Worm (Caenorhabditis elegans) whole organism, L1 larva: ENCODE results near the gene C09B8.3.

Experiments
- C04F5.9 ChIP-seq: sonication (generic microtip); optimal IDR thresholded peaks from 2 replicates; lab custom pipeline; 2016; ENCODE audit warnings: missing genetic modification characterization, missing compliant biosample characterization
- aly-2 ChIP-seq: fragments of 150-350 bp; optimal IDR thresholded peaks from 2 replicates; lab custom pipeline; 2014; ENCODE audit warnings: missing biosample characterization, missing genetic modification characterization
- blmp-1 ChIP-seq: fragments of 150-350 bp; optimal IDR thresholded peaks from 2 replicates; lab custom pipeline; 2014; ENCODE audit warnings: missing biosample characterization, missing genetic modification characterization
- ceh-8 ChIP-seq: fragments of 200-800 bp; sonication (Bioruptor generic); optimal IDR thresholded peaks from 2 replicates; lab custom pipeline; 2018; ENCODE audit warnings: mild to moderate bottlenecking, missing genetic modification characterization, moderate library complexity, missing compliant biosample characterization
- ceh-82 ChIP-seq, 3 experiments: fragments of 150-350 bp in 1 of 3; sonication (generic microtip) in 2 of 3; optimal IDR thresholded peaks; 2 replicates each; lab custom pipeline; 2014 to 2017; ENCODE audit warnings: missing biosample characterization in 3 of 3, missing genetic modification characterization in 3 of 3
- ceh-88 ChIP-seq: fragments of 200-800 bp; sonication (Bioruptor generic); IDR thresholded peaks from 2 replicates; pipeline ENCODE4 v1.3.6; 2022; ENCODE audit warnings: missing genetic modification characterization, missing compliant biosample characterization
- ceh-90 ChIP-seq: sonication (generic microtip); optimal IDR thresholded peaks from 2 replicates; lab custom pipeline; 2016; ENCODE audit warnings: missing genetic modification characterization, missing compliant biosample characterization
- ces-1 ChIP-seq: fragments of 150-350 bp; optimal IDR thresholded peaks from 2 replicates; lab custom pipeline; 2014; ENCODE audit warnings: missing biosample characterization, missing genetic modification reagents, missing genetic modification characterization
- dpl-1 ChIP-seq, 3 experiments: fragments of 150-350 bp in 2 of 3; sonication (generic microtip) in 1 of 3; optimal IDR thresholded peaks; 2 replicates each; lab custom pipeline; 2014 to 2017; ENCODE audit warnings: missing biosample characterization in 3 of 3, missing genetic modification characterization in 3 of 3, missing genetic modification reagents in 3 of 3
- dsc-1 ChIP-seq: sonication (generic microtip); optimal IDR thresholded peaks from 2 replicates; lab custom pipeline; 2016; ENCODE audit warnings: mild to moderate bottlenecking, missing genetic modification characterization, missing compliant biosample characterization
- efl-1 ChIP-seq, 4 experiments: fragments of 150-350 bp; optimal IDR thresholded peaks in 3 of 4; peaks in 1 of 4; 1 replicate in 1 of 4; 2 replicates in 3 of 4; lab custom pipeline; 2014; ENCODE audit warnings: missing biosample characterization in 2 of 4, missing genetic modification characterization in 2 of 4, missing genetic modification reagents in 2 of 4
- egl-27 ChIP-seq, 2 experiments: fragments of 150-350 bp in 1 of 2; sonication (generic microtip); optimal IDR thresholded peaks; 3 replicates each; lab custom pipeline; 2017 to 2018; ENCODE audit warnings: missing biosample characterization in 2 of 2, missing genetic modification characterization in 2 of 2, missing genetic modification reagents in 2 of 2
- fkh-10 ChIP-seq: sonication (generic microtip); optimal IDR thresholded peaks from 2 replicates; lab custom pipeline; 2017; ENCODE audit warnings: missing biosample characterization, missing genetic modification reagents, missing genetic modification characterization
- fkh-8 ChIP-seq: sonication (generic microtip); optimal IDR thresholded peaks from 2 replicates; lab custom pipeline; 2016; ENCODE audit warnings: mild to moderate bottlenecking, missing genetic modification characterization, missing compliant biosample characterization
- fos-1 ChIP-seq: fragments of 150-350 bp; optimal IDR thresholded peaks from 2 replicates; lab custom pipeline; 2014; ENCODE audit warnings: missing biosample characterization, missing genetic modification characterization
- lin-13 ChIP-seq: fragments of 150-350 bp; optimal IDR thresholded peaks from 2 replicates; lab custom pipeline; 2014; ENCODE audit warnings: missing biosample characterization, missing genetic modification reagents, missing genetic modification characterization
- lin-14 ChIP-seq: fragments of 200-800 bp; sonication (Bioruptor generic); optimal IDR thresholded peaks from 2 replicates; lab custom pipeline; 2018; ENCODE audit warnings: mild to moderate bottlenecking, missing genetic modification characterization, moderate library complexity, missing compliant biosample characterization
- lin-35 ChIP-seq, 2 experiments: fragments of 150-350 bp; optimal IDR thresholded peaks; 2 replicates each; lab custom pipeline; 2014; ENCODE audit warnings: missing biosample characterization in 2 of 2, missing genetic modification characterization in 2 of 2, missing genetic modification reagents in 2 of 2
- lin-39 ChIP-seq: fragments of 150-350 bp; optimal IDR thresholded peaks from 2 replicates; lab custom pipeline; 2014; ENCODE audit warnings: missing biosample characterization, missing genetic modification reagents, missing genetic modification characterization
- lir-3 ChIP-seq: sonication (generic microtip); optimal IDR thresholded peaks from 2 replicates; lab custom pipeline; 2016; ENCODE audit warnings: mild to moderate bottlenecking, missing genetic modification characterization, moderate library complexity, missing compliant biosample characterization; ENCODE audit not compliant: poor library complexity
- lsy-2 ChIP-seq, 2 experiments: fragments of 150-350 bp; optimal IDR thresholded peaks; 2 replicates each; lab custom pipeline; 2014; ENCODE audit warnings: missing biosample characterization in 2 of 2, missing genetic modification characterization in 2 of 2
- mab-9 ChIP-seq: fragments of 200-800 bp; sonication (Bioruptor generic); IDR thresholded peaks from 2 replicates; pipeline ENCODE4 v1.3.6; 2022; ENCODE audit warnings: missing genetic modification reagents, missing genetic modification characterization, missing compliant biosample characterization
- mep-1 ChIP-seq: fragments of 150-350 bp; optimal IDR thresholded peaks from 2 replicates; lab custom pipeline; 2014; ENCODE audit warnings: missing biosample characterization, missing genetic modification characterization
- nhr-11 ChIP-seq: fragments of 150-350 bp; optimal IDR thresholded peaks from 2 replicates; lab custom pipeline; 2014; ENCODE audit warnings: missing biosample characterization, missing genetic modification characterization
- nhr-19 ChIP-seq: fragments of 200-800 bp; sonication (Bioruptor generic); conservative IDR thresholded peaks from 2 replicates; pipeline ENCODE4 v1.3.6; 2022; ENCODE audit warnings: missing genetic modification characterization, missing compliant biosample characterization
- nhr-20 ChIP-seq: sonication (generic microtip); optimal IDR thresholded peaks from 2 replicates; lab custom pipeline; 2016; ENCODE audit warnings: mild to moderate bottlenecking, missing genetic modification characterization, missing compliant biosample characterization
- nhr-28 ChIP-seq: fragments of 150-350 bp; optimal IDR thresholded peaks from 2 replicates; lab custom pipeline; 2014; ENCODE audit warnings: missing biosample characterization, missing genetic modification characterization
- nhr-47 ChIP-seq: sonication (generic microtip); optimal IDR thresholded peaks from 2 replicates; lab custom pipeline; 2016; ENCODE audit warnings: mild to moderate bottlenecking, missing genetic modification characterization, moderate library complexity, missing compliant biosample characterization
- nhr-71 ChIP-seq: sonication (generic microtip); optimal IDR thresholded peaks from 2 replicates; lab custom pipeline; 2016; ENCODE audit warnings: mild to moderate bottlenecking, missing genetic modification characterization, moderate library complexity, missing compliant biosample characterization
- nhr-76 ChIP-seq: sonication (generic microtip); optimal IDR thresholded peaks from 2 replicates; lab custom pipeline; 2017; ENCODE audit warnings: missing biosample characterization, missing genetic modification characterization
- nhr-85 ChIP-seq: sonication (generic microtip); peaks from one replicate; lab custom pipeline; 2016; ENCODE audit warnings: missing genetic modification characterization, inconsistent platforms, missing compliant biosample characterization
- pag-3 ChIP-seq: sonication (generic microtip); optimal IDR thresholded peaks from 2 replicates; lab custom pipeline; 2017; ENCODE audit warnings: missing genetic modification characterization, mild to moderate bottlenecking, missing compliant biosample characterization, antibody characterized with exemption, borderline replicate concordance; ENCODE audit not compliant: insufficient read depth
- skn-1 ChIP-seq: fragments of 150-350 bp; optimal IDR thresholded peaks from 2 replicates; lab custom pipeline; 2014; ENCODE audit warnings: missing biosample characterization, missing genetic modification characterization
- snu-23 ChIP-seq: sonication (generic microtip); optimal IDR thresholded peaks from 2 replicates; lab custom pipeline; 2016; ENCODE audit warnings: missing genetic modification characterization, missing compliant biosample characterization
- sox-4 ChIP-seq: sonication (generic microtip); optimal IDR thresholded peaks from 2 replicates; lab custom pipeline; 2016; ENCODE audit warnings: missing genetic modification characterization, missing compliant biosample characterization
- sup-37 ChIP-seq: fragments of 200-800 bp; sonication (Bioruptor generic); optimal IDR thresholded peaks from 2 replicates; lab custom pipeline; 2018; ENCODE audit warnings: mild to moderate bottlenecking, missing genetic modification characterization, missing compliant biosample characterization
- swsn-7 ChIP-seq: sonication (generic microtip); optimal IDR thresholded peaks from 2 replicates; lab custom pipeline; 2016; ENCODE audit warnings: missing genetic modification characterization, missing compliant biosample characterization
- tbx-2 ChIP-seq: sonication (generic microtip); optimal IDR thresholded peaks from 2 replicates; lab custom pipeline; 2016; ENCODE audit warnings: missing genetic modification characterization, missing compliant biosample characterization
- tlp-1 ChIP-seq: fragments of 150-350 bp; optimal IDR thresholded peaks from 2 replicates; lab custom pipeline; 2014; ENCODE audit warnings: missing biosample characterization, missing genetic modification characterization
- unc-130 ChIP-seq: fragments of 150-350 bp; optimal IDR thresholded peaks from 2 replicates; lab custom pipeline; 2017; ENCODE audit warnings: missing biosample characterization, missing genetic modification characterization, inconsistent platforms
- ztf-11 ChIP-seq, 2 experiments: sonication (generic microtip); optimal IDR thresholded peaks; 2 replicates each; lab custom pipeline; 2016 to 2017; ENCODE audit warnings: missing genetic modification characterization in 2 of 2, missing biosample characterization in 1 of 2, missing compliant biosample characterization in 1 of 2
- ztf-4 ChIP-seq: fragments of 150-350 bp; optimal IDR thresholded peaks from 2 replicates; lab custom pipeline; 2014; ENCODE audit warnings: missing biosample characterization, missing genetic modification characterization

C09B8.3 gene

DNA sequence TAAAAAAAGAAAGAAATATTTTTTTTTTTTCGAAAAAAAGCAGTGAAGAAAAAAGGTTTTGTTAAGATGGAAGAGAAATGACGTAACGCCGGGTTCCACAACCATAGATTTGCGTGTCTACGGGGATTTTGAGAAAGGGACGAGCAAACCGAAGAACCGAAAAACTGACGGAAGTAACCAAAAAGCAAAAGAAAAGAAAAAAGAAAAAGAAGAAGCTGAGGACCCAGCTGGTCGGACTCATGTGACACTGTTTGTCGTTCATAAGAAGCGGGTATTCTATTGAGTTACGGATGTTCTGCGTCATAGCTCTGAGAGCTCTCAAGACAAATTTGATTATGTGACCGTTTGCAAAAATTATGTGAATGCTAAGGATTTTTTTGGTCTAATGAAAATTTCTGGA, 27.7 kb downstream of the C09B8.3 start (continued):
- no peak for TF ChIP-seq C04F5.9 (tag; lab: Kevin White, UChicago)
- TF ChIP-seq egl-27 (tag; optimal IDR thresholded peaks at IDR 0.05; lab: Kevin White, UChicago): no peak
- no peak for TF ChIP-seq nhr-76
- TF ChIP-seq aly-2 (tag; lab: Kevin White, UChicago): no peak
- no peak for TF ChIP-seq mab-9 (GFP tag; lab: Robert Waterston, UW)
- TF ChIP-seq, all 84 proteins: peak for 9

DNA sequence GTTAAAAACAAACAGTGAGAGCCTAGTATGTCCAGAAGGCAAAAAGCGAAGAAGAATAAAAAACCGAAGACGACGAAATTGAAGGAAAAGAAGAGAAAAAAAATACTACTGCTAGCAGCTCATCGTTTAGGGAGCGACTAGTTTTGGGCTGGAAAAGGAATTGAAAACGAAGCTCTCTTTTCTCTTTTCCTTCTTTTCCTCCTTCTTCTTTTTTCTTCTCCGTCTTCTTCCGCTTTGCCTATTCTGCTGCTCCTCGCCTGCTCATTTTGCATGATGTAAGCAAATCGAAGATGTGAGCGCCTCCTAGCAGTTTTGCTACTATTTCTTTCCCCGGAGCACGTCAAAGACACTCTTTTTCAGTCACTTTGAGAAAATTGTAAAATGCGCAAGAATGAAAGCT, 28.8 kb downstream of the C09B8.3 start:
- TF ChIP-seq tlp-1: no peak
- peak; percentile 44 for TF ChIP-seq nhr-47 (tag; lab: Kevin White, UChicago)
- TF ChIP-seq lin-13: no peak
- no peak for TF ChIP-seq lin-35 (GFP tag; optimal IDR thresholded peaks at IDR 0.05; lab: Kevin White, UChicago)
- peak; percentile 62 for TF ChIP-seq fkh-10 (GFP tag; lab: Kevin White, UChicago)
- peak in 1 of 3 experiments; percentile 23 for TF ChIP-seq ceh-82 (tag; optimal IDR thresholded peaks at IDR 0.05; lab: Kevin White, UChicago)
- TF ChIP-seq lsy-2 (tag; optimal IDR thresholded peaks at IDR 0.05; lab: Kevin White, UChicago): peak in 1 of 2 experiments; percentile 4
- TF ChIP-seq fkh-8: peak; percentile 8
- peak; percentile 75 for TF ChIP-seq lin-14 (GFP tag; lab: Kevin White, UChicago)

DNA sequence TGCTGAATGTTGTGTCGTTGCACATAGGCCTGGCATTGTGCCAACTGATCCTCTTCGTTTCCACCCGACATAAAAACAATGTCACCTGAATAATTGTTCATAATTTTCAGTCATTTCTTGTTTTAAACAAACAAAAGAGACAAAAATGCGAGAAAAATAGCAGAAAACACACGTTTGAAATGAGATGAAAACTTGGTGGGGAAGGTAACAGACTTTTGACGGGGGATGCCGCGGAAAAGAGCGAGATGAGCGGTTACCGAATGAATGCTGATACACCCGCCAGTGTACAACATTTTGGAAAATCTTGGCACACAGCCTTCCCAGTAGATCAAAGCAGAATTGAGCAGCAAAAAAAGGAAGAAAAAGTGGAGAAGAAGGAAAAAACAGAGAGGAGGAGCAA, 32.7 kb downstream of the C09B8.3 start, which contains the start of gene kin-2:
TSS of gene kin-2 (minus strand) at position 101 of the 400 bp plus-strand sequence.
- TF ChIP-seq ceh-90 (tag; lab: Kevin White, UChicago) (no peak), nhr-19 (GFP tag; lab: Robert Waterston, UW) (no peak), sup-37 (no peak), fos-1 (tag; lab: Kevin White, UChicago) (no peak), pag-3 (no peak), mep-1 (tag; lab: Kevin White, UChicago) (no peak), skn-1 (tag; lab: Kevin White, UChicago) (no peak), nhr-71 (tag; lab: Kevin White, UChicago) (no peak), nhr-11 (tag; lab: Kevin White, UChicago) (no peak), fkh-10 (GFP tag; lab: Kevin White, UChicago) (no peak), nhr-76 (no peak), lin-39 (no peak), efl-1 (optimal IDR thresholded peaks at IDR 0.05; lab: Kevin White, UChicago) (no peak), efl-1 (GFP tag; optimal IDR thresholded peaks at IDR 0.05 in 1 of 2; lab: Kevin White, UChicago) (no peak), lin-35 (GFP tag; optimal IDR thresholded peaks at IDR 0.05; lab: Kevin White, UChicago) (no peak), nhr-20 (tag; lab: Kevin White, UChicago) (no peak)

ce11 chrX:5976206-5976960, 34.1 kb downstream of the C09B8.3 start:
- peak; percentile 36 for TF ChIP-seq tbx-2 (tag; lab: Kevin White, UChicago)
- TF ChIP-seq snu-23 (GFP tag; lab: Kevin White, UChicago): peak; percentile 30
- no peak for TF ChIP-seq nhr-20 (tag; lab: Kevin White, UChicago)
- TF ChIP-seq lin-14 (GFP tag; lab: Kevin White, UChicago): peak; percentile 83
- TF ChIP-seq ztf-11 (tag; optimal IDR thresholded peaks at IDR 0.05; lab: Kevin White, UChicago): no peak
- no peak for TF ChIP-seq blmp-1 (tag; lab: Kevin White, UChicago)
- peak; percentile 8 for TF ChIP-seq swsn-7
- peak; percentile 57 for TF ChIP-seq nhr-47 (tag; lab: Kevin White, UChicago)
- TF ChIP-seq dpl-1 (GFP tag; optimal IDR thresholded peaks at IDR 0.05; lab: Kevin White, UChicago): no peak
- no peak for TF ChIP-seq lir-3 (tag; lab: Kevin White, UChicago)
- no peak for TF ChIP-seq nhr-11 (tag; lab: Kevin White, UChicago)
- TF ChIP-seq lsy-2 (tag; optimal IDR thresholded peaks at IDR 0.05; lab: Kevin White, UChicago): peak; percentile 5 to 43
- TF ChIP-seq ceh-82 (tag; optimal IDR thresholded peaks at IDR 0.05; lab: Kevin White, UChicago): peak in 1 of 3 experiments; percentile 44
- TF ChIP-seq ces-1: no peak
- TF ChIP-seq dsc-1 (tag; lab: Kevin White, UChicago): peak; percentile 49
- no peak for TF ChIP-seq ceh-8 (GFP tag; lab: Kevin White, UChicago)
- TF ChIP-seq efl-1 (optimal IDR thresholded peaks at IDR 0.05; lab: Kevin White, UChicago): no peak
- TF ChIP-seq efl-1 (GFP tag; optimal IDR thresholded peaks at IDR 0.05 in 1 of 2; lab: Kevin White, UChicago): peak in 1 of 2 experiments; percentile 56
- no peak for TF ChIP-seq unc-130 (tag; lab: Kevin White, UChicago)
- TF ChIP-seq nhr-28: no peak
- no peak for TF ChIP-seq sox-4
- TF ChIP-seq fos-1 (tag; lab: Kevin White, UChicago): no peak
- peak; percentile 63 for TF ChIP-seq fkh-10 (GFP tag; lab: Kevin White, UChicago)
- no peak for TF ChIP-seq C04F5.9 (tag; lab: Kevin White, UChicago)
- TF ChIP-seq nhr-85 (tag; lab: Kevin White, UChicago): peak; percentile 74
- TF ChIP-seq ztf-4 (tag; lab: Kevin White, UChicago): no peak
- no peak for TF ChIP-seq fkh-8
- TF ChIP-seq ceh-88 (GFP tag; lab: Robert Waterston, UW): no peak
- no peak for TF ChIP-seq ceh-90 (tag; lab: Kevin White, UChicago)
- TF ChIP-seq nhr-71 (tag; lab: Kevin White, UChicago): peak; percentile 53
